Fruit fly (Drosophila melanogaster) whole organism, embryonic: ENCODE measurements around the gene CG10347.

ENCODE experiments used
- Atf6 ChIP-seq: fragments of 200-800 bp; sonication (Bioruptor generic); IDR thresholded peaks from 2 replicates; pipeline ENCODE4 v1.3.6; 2022; ENCODE audit warnings: missing biosample characterization, missing genetic modification characterization
- CG11085 ChIP-seq: fragments of 200-800 bp; sonication (Bioruptor generic); IDR thresholded peaks from 2 replicates; pipeline ENCODE4 v1.3.6; 2022; ENCODE audit warnings: missing biosample characterization, missing genetic modification characterization
- CG11093 ChIP-seq: fragments of 200-800 bp; sonication (Bioruptor generic); IDR thresholded peaks from 3 replicates; pipeline ENCODE4 v1.3.6; 2022; ENCODE audit warnings: missing biosample characterization, missing genetic modification characterization
- CG11247 ChIP-seq: fragments of 200-800 bp; sonication (Bioruptor generic); IDR thresholded peaks from 2 replicates; pipeline ENCODE4 v1.3.6; 2022; ENCODE audit warnings: missing biosample characterization, missing genetic modification characterization
- CG11723 ChIP-seq: fragments of 200-800 bp; sonication (Bioruptor generic); optimal IDR thresholded peaks from 2 replicates; lab custom pipeline; 2017; ENCODE audit warnings: missing biosample characterization, mild to moderate bottlenecking, missing genetic modification characterization
- CG12155 ChIP-seq: fragments of 200-800 bp; sonication (Bioruptor generic); optimal IDR thresholded peaks from 3 replicates; lab custom pipeline; 2016; ENCODE audit warnings: missing biosample characterization, missing genetic modification characterization
- CG12219 ChIP-seq: fragments of 200-800 bp; sonication (Bioruptor generic); optimal IDR thresholded peaks from 3 replicates; lab custom pipeline; 2018; ENCODE audit warnings: missing biosample characterization, mild to moderate bottlenecking, missing genetic modification characterization
- CG12744 ChIP-seq: fragments of 200-800 bp; sonication (Bioruptor generic); optimal IDR thresholded peaks from 2 replicates; lab custom pipeline; 2016; ENCODE audit warnings: missing biosample characterization, missing genetic modification characterization
- CG14667 ChIP-seq: fragments of 200-800 bp; sonication (Bioruptor generic); IDR thresholded peaks from 2 replicates; pipeline ENCODE4 v1.3.6; 2022; ENCODE audit warnings: missing biosample characterization, missing genetic modification characterization
- CG16813 ChIP-seq: fragments of 200-800 bp; sonication (Bioruptor generic); IDR thresholded peaks from 3 replicates; pipeline ENCODE4 v1.3.6; 2022; ENCODE audit warnings: missing biosample characterization, missing genetic modification characterization; ENCODE audit not compliant: partially characterized antibody
- CG16863 ChIP-seq: fragments of 200-800 bp; sonication (Bioruptor generic); optimal IDR thresholded peaks from 3 replicates; lab custom pipeline; 2016; ENCODE audit warnings: missing biosample characterization, missing genetic modification characterization
- CG17361 ChIP-seq: fragments of 200-800 bp; sonication (Bioruptor generic); IDR thresholded peaks from 3 replicates; pipeline ENCODE4 v1.3.6; 2022; ENCODE audit warnings: missing biosample characterization, missing genetic modification characterization
- CG1792 ChIP-seq: fragments of 200-800 bp; sonication (Bioruptor generic); optimal IDR thresholded peaks from 2 replicates; lab custom pipeline; 2016; ENCODE audit warnings: missing biosample characterization, missing genetic modification characterization
- CG1832 ChIP-seq: fragments of 200-800 bp; sonication (Bioruptor generic); optimal IDR thresholded peaks from 2 replicates; lab custom pipeline; 2017; ENCODE audit warnings: missing biosample characterization, mild to moderate bottlenecking, missing genetic modification characterization, inconsistent platforms
- CG18476 ChIP-seq: fragments of 200-800 bp; sonication (Bioruptor generic); optimal IDR thresholded peaks from 2 replicates; lab custom pipeline; 2016; ENCODE audit warnings: missing biosample characterization, mild to moderate bottlenecking, missing genetic modification characterization
- CG18764 ChIP-seq: fragments of 200-800 bp; sonication (Bioruptor generic); optimal IDR thresholded peaks from 3 replicates; lab custom pipeline; 2016; ENCODE audit warnings: missing biosample characterization, missing genetic modification characterization
- CG2120 ChIP-seq: fragments of 200-800 bp; sonication (Bioruptor generic); optimal IDR thresholded peaks from 3 replicates; lab custom pipeline; 2016; ENCODE audit warnings: missing biosample characterization, missing genetic modification characterization
- CG3281 ChIP-seq: fragments of 200-800 bp; sonication (Bioruptor generic); optimal IDR thresholded peaks from 3 replicates; lab custom pipeline; 2017; ENCODE audit warnings: missing biosample characterization, mild to moderate bottlenecking, missing genetic modification characterization
- CG33213 ChIP-seq: fragments of 200-800 bp; sonication (Bioruptor generic); optimal IDR thresholded peaks from 3 replicates; lab custom pipeline; 2016; ENCODE audit warnings: missing biosample characterization, missing genetic modification characterization
- CG3407 ChIP-seq: fragments of 200-800 bp; sonication (Bioruptor generic); optimal IDR thresholded peaks from 2 replicates; lab custom pipeline; 2018; ENCODE audit warnings: missing biosample characterization, mild to moderate bottlenecking, missing genetic modification characterization
- CG34422 ChIP-seq: fragments of 200-800 bp; sonication (Bioruptor generic); IDR thresholded peaks from 3 replicates; pipeline ENCODE4 v1.3.6; 2022; ENCODE audit warnings: missing biosample characterization, missing genetic modification characterization
- CG43689 ChIP-seq: fragments of 200-800 bp; sonication (Bioruptor generic); IDR thresholded peaks from 2 replicates; pipeline ENCODE4 v1.3.6; 2022; ENCODE audit warnings: missing biosample characterization, missing genetic modification characterization
- CG6175 ChIP-seq: fragments of 200-800 bp; sonication (Bioruptor generic); IDR thresholded peaks from 3 replicates; pipeline ENCODE4 v1.3.6; 2022; ENCODE audit warnings: missing biosample characterization, missing genetic modification characterization
- CG6791 ChIP-seq: fragments of 200-800 bp; sonication (Bioruptor generic); IDR thresholded peaks from 3 replicates; pipeline ENCODE4 v1.3.6; 2022; ENCODE audit warnings: missing biosample characterization, missing genetic modification characterization; ENCODE audit not compliant: partially characterized antibody
- CG6854 ChIP-seq: fragments of 200-800 bp; sonication (Bioruptor generic); optimal IDR thresholded peaks from 3 replicates; lab custom pipeline; 2017; ENCODE audit warnings: missing biosample characterization, mild to moderate bottlenecking, missing genetic modification characterization
- CG7745 ChIP-seq: fragments of 200-800 bp; sonication (Bioruptor generic); optimal IDR thresholded peaks from 2 replicates; lab custom pipeline; 2018; ENCODE audit warnings: missing biosample characterization, mild to moderate bottlenecking, missing genetic modification characterization, moderate library complexity
- CG8478 ChIP-seq: fragments of >200 bp; optimal IDR thresholded peaks from 2 replicates; lab custom pipeline; 2018
- CG9817 ChIP-seq: fragments of 200-800 bp; sonication (Bioruptor generic); optimal IDR thresholded peaks from 2 replicates; lab custom pipeline; 2018; ENCODE audit warnings: missing biosample characterization, mild to moderate bottlenecking, missing genetic modification characterization, moderate library complexity
- Fer1 ChIP-seq: fragments of 200-800 bp; sonication (Bioruptor generic); optimal IDR thresholded peaks from 2 replicates; lab custom pipeline; 2017; ENCODE audit warnings: missing biosample characterization, mild to moderate bottlenecking, missing genetic modification characterization
- Fer2 ChIP-seq: fragments of 200-800 bp; sonication (Bioruptor generic); optimal IDR thresholded peaks from 2 replicates; lab custom pipeline; 2018; ENCODE audit warnings: missing biosample characterization, mild to moderate bottlenecking, missing genetic modification characterization, moderate library complexity
- Hey ChIP-seq: fragments of 200-800 bp; sonication (Bioruptor generic); optimal IDR thresholded peaks from 3 replicates; lab custom pipeline; 2018; ENCODE audit warnings: missing biosample characterization, mild to moderate bottlenecking, missing genetic modification characterization
- Jarid2 ChIP-seq: fragments of 200-800 bp; sonication (Bioruptor generic); optimal IDR thresholded peaks from 3 replicates; lab custom pipeline; 2017; ENCODE audit warnings: mild to moderate bottlenecking, missing biosample characterization, missing genetic modification reagents, missing genetic modification characterization
- Med ChIP-seq: fragments of 200-800 bp; sonication (Bioruptor generic); peaks from one replicate; lab custom pipeline; 2016; ENCODE audit warnings: missing biosample characterization, missing genetic modification characterization, mild to moderate bottlenecking, inconsistent platforms, moderate library complexity
- Nf-YB ChIP-seq: fragments of 200-800 bp; sonication (Bioruptor generic); optimal IDR thresholded peaks from 3 replicates; lab custom pipeline; 2019; ENCODE audit warnings: missing biosample characterization, mild to moderate bottlenecking, missing genetic modification characterization, moderate library complexity
- Poxn ChIP-seq: fragments of 200-800 bp; sonication (Bioruptor generic); IDR thresholded peaks from 2 replicates; pipeline ENCODE4 v1.3.6; 2022; ENCODE audit warnings: missing biosample characterization, missing genetic modification characterization
- Scr ChIP-seq: fragments of 200-800 bp; sonication (Bioruptor generic); IDR thresholded peaks from 2 replicates; pipeline ENCODE4 v1.3.6; 2022; ENCODE audit warnings: missing biosample characterization, missing genetic modification characterization; ENCODE audit not compliant: partially characterized antibody
- dati ChIP-seq: fragments of 200-800 bp; sonication (Bioruptor generic); IDR thresholded peaks from 2 replicates; pipeline ENCODE4 v1.3.6; 2022; ENCODE audit warnings: missing biosample characterization, missing genetic modification characterization
- esg ChIP-seq: fragments of 200-800 bp; sonication (Bioruptor generic); conservative IDR thresholded peaks from 2 replicates; pipeline ENCODE4 v1.3.6; 2022; ENCODE audit warnings: missing biosample characterization, missing genetic modification characterization
- fd102C ChIP-seq: fragments of 200-800 bp; sonication (Bioruptor generic); optimal IDR thresholded peaks from 2 replicates; lab custom pipeline; 2018; ENCODE audit warnings: missing biosample characterization, mild to moderate bottlenecking, missing genetic modification characterization, moderate library complexity
- gfzf ChIP-seq: fragments of 200-800 bp; sonication (Bioruptor generic); optimal IDR thresholded peaks from 2 replicates; lab custom pipeline; 2016; ENCODE audit warnings: missing biosample characterization, mild to moderate bottlenecking, missing genetic modification characterization, moderate library complexity
- hbn ChIP-seq: fragments of 200-800 bp; sonication (Bioruptor generic); IDR thresholded peaks from 2 replicates; pipeline ENCODE4 v1.3.6; 2022; ENCODE audit warnings: missing biosample characterization, missing genetic modification characterization; ENCODE audit not compliant: partially characterized antibody
- hth ChIP-seq: fragments of >200 bp; optimal IDR thresholded peaks from 2 replicates; lab custom pipeline; 2017; ENCODE audit warnings: inconsistent platforms
- lola ChIP-seq, 3 experiments: fragments of >200 bp in 2 of 3; fragments of 200-800 bp in 1 of 3; sonication (Bioruptor generic) in 1 of 3; optimal IDR thresholded peaks; 2 replicates each; lab custom pipeline; 2017 to 2019; ENCODE audit warnings: missing biosample characterization in 3 of 3, missing genetic modification characterization in 3 of 3, mild to moderate bottlenecking in 1 of 3, moderate library complexity in 1 of 3
- nom ChIP-seq: fragments of 200-800 bp; sonication (Bioruptor generic); optimal IDR thresholded peaks from 2 replicates; lab custom pipeline; 2017; ENCODE audit warnings: missing biosample characterization, missing genetic modification characterization, mild to moderate bottlenecking, moderate library complexity, missing genetic modification reagents
- org-1 ChIP-seq: fragments of 200-800 bp; sonication (Bioruptor generic); optimal IDR thresholded peaks from 2 replicates; lab custom pipeline; 2017; ENCODE audit warnings: missing biosample characterization, missing genetic modification characterization
- pb ChIP-seq: fragments of 200-800 bp; sonication (Bioruptor generic); optimal IDR thresholded peaks from 3 replicates; lab custom pipeline; 2016; ENCODE audit warnings: missing biosample characterization, missing genetic modification characterization
- repo ChIP-seq: fragments of 200-800 bp; sonication (Bioruptor generic); optimal IDR thresholded peaks from 2 replicates; lab custom pipeline; 2016; ENCODE audit warnings: missing biosample characterization, missing genetic modification characterization
- sim ChIP-seq: fragments of 200-800 bp; sonication (Bioruptor generic); IDR thresholded peaks from 2 replicates; pipeline ENCODE4 v1.3.6; 2022; ENCODE audit warnings: missing biosample characterization, missing genetic modification characterization
- trh ChIP-seq: fragments of 200-800 bp; sonication (Bioruptor generic); optimal IDR thresholded peaks from 2 replicates; lab custom pipeline; 2016; ENCODE audit warnings: missing biosample characterization, missing genetic modification characterization
- vnd ChIP-seq: fragments of 200-800 bp; sonication (Bioruptor generic); IDR thresholded peaks from 3 replicates; pipeline ENCODE4 v1.3.6; 2022; ENCODE audit warnings: missing biosample characterization, missing genetic modification characterization; ENCODE audit not compliant: partially characterized antibody
- wek ChIP-seq: fragments of 200-800 bp; sonication (Bioruptor generic); optimal IDR thresholded peaks from 3 replicates; lab custom pipeline; 2018; ENCODE audit warnings: missing biosample characterization, mild to moderate bottlenecking, missing genetic modification characterization, moderate library complexity

The CG10347 gene

dm6 chrX:11885356-11885755, 30.6 kb upstream of the CG10347 start (continued):
- TF ChIP-seq fd102C (no peak), wek (GFP tag; lab: Kevin White, UChicago) (no peak), CG9817 (tag; lab: Kevin White, UChicago) (peak; percentile 54), CG2120 (GFP tag; lab: Kevin White, UChicago) (peak; percentile 40), Med (GFP tag; lab: Kevin White, UChicago) (peak; percentile 73), Nf-YB (GFP tag; lab: Kevin White, UChicago) (no peak), hbn (no peak), CG11247 (GFP tag; lab: Robert Waterston, UW) (no peak), CG43689 (no peak), org-1 (GFP tag; lab: Kevin White, UChicago) (no peak), CG7745 (tag; lab: Kevin White, UChicago) (no peak), lola (GFP tag; optimal IDR thresholded peaks at IDR 0.05; lab: Kevin White, UChicago) (no peak), CG17361 (0 out of 3 replicates have a peak, but pooled peaks have one; percentile 14), nom (no peak), CG33213 (GFP tag; lab: Kevin White, UChicago) (no peak), CG6791 (GFP tag; lab: Robert Waterston, UW) (no peak), sim (no peak), trh (GFP tag; lab: Kevin White, UChicago) (no peak), Fer1 (GFP tag; lab: Kevin White, UChicago) (peak; percentile 50), Atf6 (peak; percentile 59; the same call in 1 of the 2 replicates), pb (GFP tag; lab: Kevin White, UChicago) (no peak), CG11723 (GFP tag; lab: Kevin White, UChicago) (peak; percentile 24), CG16813 (GFP tag; lab: Robert Waterston, UW) (no peak), esg (GFP tag; lab: Robert Waterston, UW) (peak; percentile 34; the same call in 1 of the 2 replicates), CG11093 (no peak), Jarid2 (GFP tag; lab: Kevin White, UChicago) (no peak), CG1832 (GFP tag; lab: Kevin White, UChicago) (no peak), CG6175 (GFP tag; lab: Robert Waterston, UW) (0 out of 3 replicates have a peak, but pooled peaks have one; percentile 14), Fer2 (tag; lab: Kevin White, UChicago) (peak; percentile 27), CG3407 (GFP tag; lab: Kevin White, UChicago) (peak; percentile 0), dati (GFP tag; lab: Robert Waterston, UW) (no peak), CG16863 (GFP tag; lab: Kevin White, UChicago) (no peak), CG12744 (GFP tag; lab: Kevin White, UChicago) (no peak), CG6854 (peak; percentile 24), CG34422 (no peak), CG11085 (no peak), Hey (tag; lab: Kevin White, UChicago) (peak; percentile 2), Scr (GFP tag; lab: Robert Waterston, UW) (no peak), vnd (GFP tag; lab: Robert Waterston, UW) (no peak), CG18764 (GFP tag; lab: Kevin White, UChicago) (no peak), CG8478 (lab: Kevin White, UChicago) (no peak), CG3281 (GFP tag; lab: Kevin White, UChicago) (peak; percentile 68), CG12155 (GFP tag; lab: Kevin White, UChicago) (no peak), CG18476 (GFP tag; lab: Kevin White, UChicago) (no peak), gfzf (GFP tag; lab: Kevin White, UChicago) (no peak), CG1792 (GFP tag; lab: Kevin White, UChicago) (no peak), CG14667 (GFP tag; lab: Robert Waterston, UW) (no peak), hth (lab: Kevin White, UChicago) (no peak), Poxn (GFP tag; lab: Robert Waterston, UW) (no peak), repo (GFP tag; lab: Kevin White, UChicago) (no peak), CG12219 (peak; percentile 19)
